Fruit fly (Drosophila melanogaster) whole organism: ENCODE data around the gene ClpP.

Experiments used
- Dll ChIP-seq: fragments of >200 bp; optimal IDR thresholded peaks from 2 replicates; lab custom pipeline; 2017
- pan ChIP-seq: fragments of >200 bp; optimal IDR thresholded peaks from 2 replicates; lab custom pipeline; 2017
- psq ChIP-seq: fragments of >200 bp; optimal IDR thresholded peaks from 2 replicates; lab custom pipeline; 2017
- usp ChIP-seq: fragments of >200 bp; optimal IDR thresholded peaks from 2 replicates; lab custom pipeline; 2017; ENCODE audit warnings: missing biosample characterization, missing genetic modification characterization, mixed read lengths

- TF ChIP-seq usp (GFP tag; lab: Kevin White, UChicago) = no peak
- peak; percentile 2 for TF ChIP-seq pan (lab: Kevin White, UChicago)
- TF ChIP-seq Dll (lab: Kevin White, UChicago) = no peak
- no peak for TF ChIP-seq psq (lab: Kevin White, UChicago)
Measured at dm6 chr2L:10376276-10376675, 19.7 kb downstream of the ClpP start.
